Fruit fly (Drosophila melanogaster): Measurements from ENCODE around the gene bnk.
A peak's percentile ranks its signal among the peaks of the same experiment; 100 is the strongest.

The bnk gene

DNA sequence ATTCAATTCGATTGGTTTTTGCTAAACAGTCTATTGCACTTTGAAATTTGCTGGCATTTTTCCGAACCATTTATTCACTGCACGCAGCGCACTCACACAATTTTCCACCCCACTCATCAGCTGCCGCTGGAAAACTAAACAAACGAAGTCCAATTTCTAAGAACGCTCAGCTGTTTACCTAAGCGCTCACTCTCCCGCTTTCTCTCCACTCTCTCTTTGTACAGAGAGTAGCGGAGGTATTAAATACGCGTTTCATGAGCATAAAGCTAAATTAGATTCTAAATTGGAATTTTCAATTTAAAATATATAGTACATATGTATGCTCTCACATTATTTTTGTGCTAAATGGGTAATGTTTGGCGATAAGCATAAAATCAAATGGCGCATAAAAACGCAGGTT lies 24.2 kb upstream of the bnk start, which contains the start of gene stops (continued):
- TF ChIP-seq Sox102F (GFP tag; optimal IDR thresholded peaks at IDR 0.05), result peak; percentile 15
- no peak for TF ChIP-seq ind (GFP tag; optimal IDR thresholded peaks at IDR 0.05)
- no peak for TF ChIP-seq Dek (tag; optimal IDR thresholded peaks at IDR 0.05)
- peak; percentile 18 for TF ChIP-seq tup (GFP tag; optimal IDR thresholded peaks at IDR 0.05)
- TF ChIP-seq CG34224 (GFP tag; IDR thresholded peaks at IDR 0.05; ENCODE audit: partially characterized antibody), result no peak
- no peak for TF ChIP-seq YL-1 (GFP tag; optimal IDR thresholded peaks at IDR 0.05)
- no peak for TF ChIP-seq en (GFP tag; optimal IDR thresholded peaks at IDR 0.05)
- TF ChIP-seq tin (GFP tag; optimal IDR thresholded peaks at IDR 0.05), result peak; percentile 4
- TF ChIP-seq CG4820 (GFP tag; optimal IDR thresholded peaks at IDR 0.05), result no peak
- TF ChIP-seq Six4 (GFP tag; optimal IDR thresholded peaks at IDR 0.05), result peak; percentile 14
- TF ChIP-seq zfh2 (GFP tag; optimal IDR thresholded peaks at IDR 0.05), result no peak
- TF ChIP-seq rib (GFP tag; IDR thresholded peaks at IDR 0.05), result no peak
- TF ChIP-seq BtbVII (GFP tag; optimal IDR thresholded peaks at IDR 0.05), result no peak
- peak; percentile 24 for TF ChIP-seq Dip3 (GFP tag; optimal IDR thresholded peaks at IDR 0.05)
- TF ChIP-seq CG12104 (GFP tag; optimal IDR thresholded peaks at IDR 0.05), result no peak
- TF ChIP-seq gro (GFP tag; optimal IDR thresholded peaks at IDR 0.05), result no peak
- no peak for TF ChIP-seq Ssrp (tag; optimal IDR thresholded peaks at IDR 0.05)
- no peak for TF ChIP-seq da (GFP tag; optimal IDR thresholded peaks at IDR 0.05)
- TF ChIP-seq HLH54F (GFP tag; optimal IDR thresholded peaks at IDR 0.05), result no peak
- TF ChIP-seq CG17328 (GFP tag; IDR thresholded peaks at IDR 0.05), result no peak
- no peak for TF ChIP-seq lmd (GFP tag; IDR thresholded peaks at IDR 0.05)
- TF ChIP-seq cato (GFP tag; optimal IDR thresholded peaks at IDR 0.05; ENCODE audit: borderline replicate concordance), result no peak
- no peak for TF ChIP-seq CG17612 (GFP tag; IDR thresholded peaks at IDR 0.05)
- no peak for TF ChIP-seq Atf-2 (GFP tag; optimal IDR thresholded peaks at IDR 0.05)
- TF ChIP-seq CG6654 (GFP tag; optimal IDR thresholded peaks at IDR 0.05), result no peak
- TF ChIP-seq CG13424 (tag; optimal IDR thresholded peaks at IDR 0.05), result no peak
- no peak for TF ChIP-seq az2 (GFP tag; optimal IDR thresholded peaks at IDR 0.05)
- TF ChIP-seq CG8281 (tag; optimal IDR thresholded peaks at IDR 0.05), result no peak
- peak; percentile 58 for TF ChIP-seq CG31365 (tag; optimal IDR thresholded peaks at IDR 0.05)
- TF ChIP-seq fru (optimal IDR thresholded peaks at IDR 0.05), result no peak
- TF ChIP-seq CG12942 (GFP tag; optimal IDR thresholded peaks at IDR 0.05), result peak; percentile 42
- peak; percentile 29 for TF ChIP-seq trh (GFP tag; optimal IDR thresholded peaks at IDR 0.05)
- TF ChIP-seq twi (tag; optimal IDR thresholded peaks at IDR 0.05), result no peak
- no peak for TF ChIP-seq Blimp-1 (GFP tag; optimal IDR thresholded peaks at IDR 0.05)
- no peak for TF ChIP-seq Gug (GFP tag; IDR thresholded peaks at IDR 0.05)
- TF ChIP-seq CG32532 (GFP tag; IDR thresholded peaks at IDR 0.05), result 0 out of 2 replicates have a peak, but pooled peaks have one; percentile 30
- no peak for TF ChIP-seq Mrtf (GFP tag; IDR thresholded peaks at IDR 0.05)
- no peak for TF ChIP-seq Opbp (GFP tag; IDR thresholded peaks at IDR 0.05; ENCODE audit: partially characterized antibody)
- TF ChIP-seq scrt (GFP tag; optimal IDR thresholded peaks at IDR 0.05), result no peak
- no peak for TF ChIP-seq CG7271 (tag; optimal IDR thresholded peaks at IDR 0.05)
- no peak for TF ChIP-seq jing (GFP tag; optimal IDR thresholded peaks at IDR 0.05)
- TF ChIP-seq wek (GFP tag; optimal IDR thresholded peaks at IDR 0.05), result peak; percentile 72
- no peak for TF ChIP-seq CG14441 (GFP tag; IDR thresholded peaks at IDR 0.05)
- TF ChIP-seq Fer3 (tag; optimal IDR thresholded peaks at IDR 0.05), result peak; percentile 52
- TF ChIP-seq Scr (GFP tag; IDR thresholded peaks at IDR 0.05; ENCODE audit: partially characterized antibody), result no peak
- peak; percentile 41 for TF ChIP-seq CG1602 (GFP tag; optimal IDR thresholded peaks at IDR 0.05)
- TF ChIP-seq chif (GFP tag; optimal IDR thresholded peaks at IDR 0.05), result no peak
- TF ChIP-seq pho (GFP tag; optimal IDR thresholded peaks at IDR 0.05), result peak; percentile 18
- no peak for TF ChIP-seq CG9215 (GFP tag; IDR thresholded peaks at IDR 0.05)
- TF ChIP-seq Sry-β (GFP tag; optimal IDR thresholded peaks at IDR 0.05), result peak; percentile 48
- TF ChIP-seq Oaz (GFP tag; IDR thresholded peaks at IDR 0.05), result no peak
- TF ChIP-seq Dll (GFP tag; IDR thresholded peaks at IDR 0.05; ENCODE audit: partially characterized antibody), result 0 out of 4 replicates have a peak, but pooled peaks have one; percentile 25
